Fruit fly (Drosophila melanogaster) whole organism, pupa: Measurements from ENCODE around the gene lectin-28C.

Experiments
- CG10348 ChIP-seq: fragments of 200-800 bp; sonication (Bioruptor generic); IDR thresholded peaks from 2 replicates; pipeline ENCODE4 v1.3.6; 2022; ENCODE audit warnings: missing biosample characterization, missing genetic modification characterization
- CG12605 ChIP-seq: fragments of 200-800 bp; sonication (Bioruptor generic); IDR thresholded peaks from 2 replicates; pipeline ENCODE4 v1.3.6; 2022; ENCODE audit warnings: missing biosample characterization, missing genetic modification characterization
- CG13204 ChIP-seq: fragments of 200-800 bp; sonication (Bioruptor generic); optimal IDR thresholded peaks from 2 replicates; lab custom pipeline; 2018; ENCODE audit warnings: missing biosample characterization, mild to moderate bottlenecking, missing genetic modification characterization, moderate library complexity
- CG14655 ChIP-seq: fragments of 200-800 bp; sonication (Bioruptor generic); optimal IDR thresholded peaks from 3 replicates; lab custom pipeline; 2017; ENCODE audit warnings: mild to moderate bottlenecking, missing biosample characterization, missing genetic modification reagents, missing genetic modification characterization
- CG15710 ChIP-seq: fragments of 200-800 bp; sonication (Bioruptor generic); optimal IDR thresholded peaks from 2 replicates; lab custom pipeline; 2018; ENCODE audit warnings: missing biosample characterization, mild to moderate bottlenecking, missing genetic modification characterization, moderate library complexity
- CG17806 ChIP-seq: fragments of 200-800 bp; sonication (Bioruptor generic); optimal IDR thresholded peaks from 2 replicates; lab custom pipeline; 2018; ENCODE audit warnings: missing biosample characterization, mild to moderate bottlenecking, missing genetic modification characterization, moderate library complexity
- CG32121 ChIP-seq: fragments of 200-800 bp; sonication (Bioruptor generic); IDR thresholded peaks from 2 replicates; pipeline ENCODE4 v1.3.6; 2022; ENCODE audit warnings: missing biosample characterization, missing genetic modification characterization
- CG34367 ChIP-seq: fragments of 200-800 bp; sonication (Bioruptor generic); optimal IDR thresholded peaks from 2 replicates; lab custom pipeline; 2018; ENCODE audit warnings: missing biosample characterization, mild to moderate bottlenecking, missing genetic modification characterization
- CG4496 ChIP-seq: fragments of 200-800 bp; sonication (Bioruptor generic); IDR thresholded peaks from 3 replicates; pipeline ENCODE4 v1.3.6; 2022; ENCODE audit warnings: missing biosample characterization, missing genetic modification characterization
- CG8159 ChIP-seq: fragments of 200-800 bp; sonication (Bioruptor generic); optimal IDR thresholded peaks from 3 replicates; lab custom pipeline; 2018; ENCODE audit warnings: missing biosample characterization, mild to moderate bottlenecking, missing genetic modification characterization, moderate library complexity
- CG8301 ChIP-seq: fragments of 200-800 bp; sonication (Bioruptor generic); optimal IDR thresholded peaks from 2 replicates; lab custom pipeline; 2018; ENCODE audit warnings: missing biosample characterization, mild to moderate bottlenecking, missing genetic modification characterization
- CG9948 ChIP-seq: fragments of 200-800 bp; sonication (Bioruptor generic); optimal IDR thresholded peaks from 2 replicates; lab custom pipeline; 2018; ENCODE audit warnings: missing biosample characterization, mild to moderate bottlenecking, missing genetic modification characterization, moderate library complexity
- D1 ChIP-seq: fragments of 200-800 bp; sonication (Bioruptor generic); optimal IDR thresholded peaks from 2 replicates; lab custom pipeline; 2018; ENCODE audit warnings: missing biosample characterization, mild to moderate bottlenecking, missing genetic modification characterization, moderate library complexity
- EcR ChIP-seq: fragments of 200-800 bp; sonication (Bioruptor generic); optimal IDR thresholded peaks from 3 replicates; lab custom pipeline; 2019; ENCODE audit warnings: missing biosample characterization, missing genetic modification characterization, mild to moderate bottlenecking, moderate library complexity, missing genetic modification reagents
- Ets98B ChIP-seq: fragments of 200-800 bp; sonication (Bioruptor generic); IDR thresholded peaks from 2 replicates; pipeline ENCODE4 v1.3.6; 2022; ENCODE audit warnings: missing biosample characterization, missing genetic modification characterization
- Pif1A ChIP-seq: fragments of 200-800 bp; sonication (Bioruptor generic); optimal IDR thresholded peaks from 3 replicates; lab custom pipeline; 2016; ENCODE audit warnings: missing biosample characterization, missing genetic modification characterization
- Pif1B ChIP-seq: fragments of 200-800 bp; sonication (Bioruptor generic); optimal IDR thresholded peaks from 3 replicates; lab custom pipeline; 2016; ENCODE audit warnings: missing biosample characterization, missing genetic modification characterization
- Snoo ChIP-seq: fragments of 200-800 bp; sonication (Bioruptor generic); optimal IDR thresholded peaks from 3 replicates; lab custom pipeline; 2017; ENCODE audit warnings: missing biosample characterization, mild to moderate bottlenecking, missing genetic modification characterization, inconsistent platforms
- fd96Ca ChIP-seq: fragments of 200-800 bp; sonication (Bioruptor generic); IDR thresholded peaks from 3 replicates; pipeline ENCODE4 v1.3.6; 2022; ENCODE audit warnings: missing biosample characterization, missing genetic modification characterization
- gl ChIP-seq: fragments of 200-800 bp; sonication (Bioruptor generic); optimal IDR thresholded peaks from 2 replicates; lab custom pipeline; 2018; ENCODE audit warnings: missing biosample characterization, mild to moderate bottlenecking, missing genetic modification characterization
- rn ChIP-seq: fragments of 200-800 bp; sonication (Bioruptor generic); IDR thresholded peaks from 2 replicates; pipeline ENCODE4 v1.3.6; 2022; ENCODE audit warnings: missing biosample characterization, missing genetic modification characterization

Gene lectin-28C

dm6 chr2L:7885952-7886351 lies 29.1 kb downstream of the lectin-28C start:
- TF ChIP-seq CG34367 (tag; lab: Kevin White, UChicago) (no peak), CG8301 (tag; lab: Kevin White, UChicago) (no peak), EcR (GFP tag; lab: Kevin White, UChicago) (no peak), CG14655 (GFP tag; lab: Kevin White, UChicago) (no peak), Pif1A (GFP tag; lab: Kevin White, UChicago) (no peak), rn (no peak), gl (tag; lab: Kevin White, UChicago) (no peak), CG12605 (GFP tag; lab: Robert Waterston, UW) (no peak), CG13204 (no peak), CG10348 (GFP tag; lab: Robert Waterston, UW) (no peak), CG32121 (GFP tag; lab: Robert Waterston, UW) (no peak), Snoo (tag; lab: Kevin White, UChicago) (no peak), CG15710 (no peak), CG8159 (tag; lab: Kevin White, UChicago) (no peak), Ets98B (GFP tag; lab: Robert Waterston, UW) (no peak), fd96Ca (GFP tag; lab: Robert Waterston, UW) (no peak), Pif1B (GFP tag; lab: Kevin White, UChicago) (no peak), D1 (tag; lab: Kevin White, UChicago) (no peak), CG9948 (no peak), CG4496 (GFP tag; lab: Robert Waterston, UW) (no peak)

DNA sequence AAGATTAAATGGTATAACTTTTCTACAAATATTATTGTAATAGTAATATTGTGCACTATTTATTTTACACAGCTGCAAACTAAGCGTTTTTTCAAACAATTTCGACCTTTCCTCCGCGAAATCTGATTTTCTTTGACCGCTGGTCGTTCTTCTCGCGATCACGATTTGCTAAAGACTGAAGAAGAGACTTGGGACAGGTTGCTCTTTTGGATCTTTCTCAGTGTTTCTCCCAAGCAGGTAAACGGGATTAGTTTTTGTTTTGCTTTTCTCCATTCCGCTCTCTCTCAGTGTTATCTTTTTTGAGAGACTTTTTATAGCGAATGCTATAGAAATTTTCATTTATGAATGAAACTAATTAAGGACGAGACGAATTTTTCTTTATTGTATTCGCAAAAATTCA lies 30.5 kb downstream of the lectin-28C start, which contains the start of gene CG7102:
CG7102 (minus strand) TSS at position 181 of the 400 bp plus-strand sequence.
- TF ChIP-seq CG15710 = no peak
- TF ChIP-seq CG14655 (GFP tag; lab: Kevin White, UChicago) = no peak
- TF ChIP-seq CG17806 (tag; lab: Kevin White, UChicago) = no peak
- no peak for TF ChIP-seq CG8301 (tag; lab: Kevin White, UChicago)
- no peak for TF ChIP-seq Pif1B (GFP tag; lab: Kevin White, UChicago)
- no peak for TF ChIP-seq CG9948
- no peak for TF ChIP-seq CG12605 (GFP tag; lab: Robert Waterston, UW)
- TF ChIP-seq CG34367 (tag; lab: Kevin White, UChicago) = no peak
- TF ChIP-seq gl (tag; lab: Kevin White, UChicago) = no peak
- TF ChIP-seq CG10348 (GFP tag; lab: Robert Waterston, UW) = no peak
- TF ChIP-seq rn = no peak
- TF ChIP-seq Pif1A (GFP tag; lab: Kevin White, UChicago) = no peak

DNA sequence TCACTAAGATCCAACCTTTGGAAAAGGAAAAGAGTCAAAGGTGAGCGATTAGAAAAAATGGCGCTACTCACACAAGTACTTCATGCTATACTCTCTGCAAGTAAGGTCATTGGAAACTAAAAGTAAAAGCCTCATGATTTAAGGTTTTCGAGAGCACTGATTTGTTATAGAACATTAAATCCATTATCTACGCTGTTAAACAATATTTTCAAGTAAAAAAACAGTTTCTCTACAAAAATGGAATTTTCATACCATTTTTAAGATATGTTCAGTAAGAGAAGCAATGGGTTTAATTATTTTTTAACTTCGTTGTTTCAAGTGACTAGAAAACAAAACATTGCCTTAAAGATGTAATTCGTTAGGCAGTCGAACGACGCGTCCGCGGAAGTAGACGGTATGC lies 32.2 kb downstream of the lectin-28C start, which contains the start of gene Spn28Da:
Spn28Da (minus strand) TSS at position 101 of the 400 bp plus-strand sequence.
- TF ChIP-seq EcR (GFP tag; lab: Kevin White, UChicago) (no peak), CG34367 (tag; lab: Kevin White, UChicago) (no peak), CG15710 (no peak), CG4496 (GFP tag; lab: Robert Waterston, UW) (no peak), CG14655 (GFP tag; lab: Kevin White, UChicago) (no peak), CG12605 (GFP tag; lab: Robert Waterston, UW) (no peak)

dm6 chr2L:7890654-7891114 lies 33.8 kb downstream of the lectin-28C start, which contains the start of gene Spn28Db:
TSS of gene Spn28Db (minus strand) at chr2L:7890704.
- TF ChIP-seq D1 (tag; lab: Kevin White, UChicago) (peak; percentile 91), CG8159 (tag; lab: Kevin White, UChicago) (no peak)

DNA sequence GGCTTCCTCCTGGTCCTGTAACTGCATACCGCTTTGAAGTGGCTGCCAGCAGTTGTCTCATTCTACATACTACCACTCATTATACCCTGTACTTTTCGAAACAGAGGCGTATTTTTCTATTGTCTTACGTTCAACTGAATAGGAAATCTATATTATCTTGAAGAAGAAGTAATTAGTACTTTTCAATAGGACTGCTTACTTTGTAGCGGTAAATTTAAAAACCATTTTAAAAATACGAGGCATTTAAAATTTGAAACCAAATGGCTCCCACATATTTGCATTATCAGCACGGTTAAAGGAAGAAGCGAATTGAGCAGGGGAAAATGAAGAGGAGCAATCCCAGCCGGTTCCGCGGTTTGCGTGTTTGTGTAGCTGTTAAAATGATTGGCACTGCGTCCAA lies 40.4 kb downstream of the lectin-28C start:
- TF ChIP-seq gl (tag; lab: Kevin White, UChicago) (peak; percentile 1), CG10348 (GFP tag; lab: Robert Waterston, UW) (no peak), EcR (GFP tag; lab: Kevin White, UChicago) (no peak), CG32121 (GFP tag; lab: Robert Waterston, UW) (no peak), fd96Ca (GFP tag; lab: Robert Waterston, UW) (no peak), CG14655 (GFP tag; lab: Kevin White, UChicago) (peak; percentile 69), CG12605 (GFP tag; lab: Robert Waterston, UW) (no peak), rn (no peak; the same call in 1 of the 2 replicates), CG8159 (tag; lab: Kevin White, UChicago) (peak; percentile 60), Snoo (tag; lab: Kevin White, UChicago) (peak; percentile 64), CG9948 (peak; percentile 70), CG17806 (tag; lab: Kevin White, UChicago) (peak; percentile 74), Ets98B (GFP tag; lab: Robert Waterston, UW) (peak; percentile 55; the same call in 1 of the 2 replicates), CG34367 (tag; lab: Kevin White, UChicago) (peak; percentile 56), Pif1B (GFP tag; lab: Kevin White, UChicago) (peak; percentile 68), CG13204 (no peak), CG4496 (GFP tag; lab: Robert Waterston, UW) (peak; percentile 24; the same call in 1 of the 3 replicates), CG15710 (peak; percentile 45), CG8301 (tag; lab: Kevin White, UChicago) (peak; percentile 70), Pif1A (GFP tag; lab: Kevin White, UChicago) (peak; percentile 57), D1 (tag; lab: Kevin White, UChicago) (no peak)

dm6 chr2L:7898581-7898980 lies 41.7 kb downstream of the lectin-28C start:
- TF ChIP-seq CG32121 (GFP tag; lab: Robert Waterston, UW) = peak; percentile 69
- no peak for TF ChIP-seq EcR (GFP tag; lab: Kevin White, UChicago)
- TF ChIP-seq CG17806 (tag; lab: Kevin White, UChicago) = peak; percentile 91
- peak; percentile 89 for TF ChIP-seq fd96Ca (GFP tag; lab: Robert Waterston, UW)
- peak; percentile 88 for TF ChIP-seq CG8301 (tag; lab: Kevin White, UChicago)
- TF ChIP-seq CG15710 = peak; percentile 80
- TF ChIP-seq CG13204 = peak; percentile 71
- TF ChIP-seq CG9948 = peak; percentile 86
- TF ChIP-seq CG14655 (GFP tag; lab: Kevin White, UChicago) = peak; percentile 87
- TF ChIP-seq Pif1A (GFP tag; lab: Kevin White, UChicago) = peak; percentile 79
- no peak for TF ChIP-seq CG10348 (GFP tag; lab: Robert Waterston, UW)
- peak; percentile 49 for TF ChIP-seq D1 (tag; lab: Kevin White, UChicago)
- peak; percentile 64 for TF ChIP-seq rn
- peak; percentile 64 for TF ChIP-seq Snoo (tag; lab: Kevin White, UChicago)
- TF ChIP-seq CG4496 (GFP tag; lab: Robert Waterston, UW) = peak; percentile 92
- TF ChIP-seq Pif1B (GFP tag; lab: Kevin White, UChicago) = peak; percentile 49
- TF ChIP-seq CG34367 (tag; lab: Kevin White, UChicago) = peak; percentile 86
- TF ChIP-seq CG12605 (GFP tag; lab: Robert Waterston, UW) = peak; percentile 56
- TF ChIP-seq gl (tag; lab: Kevin White, UChicago) = peak; percentile 74
- peak; percentile 85 for TF ChIP-seq CG8159 (tag; lab: Kevin White, UChicago)
- peak; percentile 83 for TF ChIP-seq Ets98B (GFP tag; lab: Robert Waterston, UW)
